Fruit fly (Drosophila melanogaster) whole organism: ENCODE results near the gene mRpS18C.

Experiments used
- Dll ChIP-seq: fragments of >200 bp; optimal IDR thresholded peaks from 2 replicates; lab custom pipeline; 2017
- psq ChIP-seq: fragments of >200 bp; optimal IDR thresholded peaks from 2 replicates; lab custom pipeline; 2017

- no peak for TF ChIP-seq Dll (lab: Kevin White, UChicago)
- TF ChIP-seq psq (lab: Kevin White, UChicago) = no peak
Measured at dm6 chr3R:30391950-30392349, 31.8 kb upstream of the mRpS18C start.
